Worm (Caenorhabditis elegans) whole organism, L4 larva: ENCODE data around the gene clec-79.

Experiments used
- T20F7.1 ChIP-seq: fragments of 200-800 bp; sonication (Bioruptor generic); optimal IDR thresholded peaks from 2 replicates; lab custom pipeline; 2018; ENCODE audit warnings: mild to moderate bottlenecking, missing genetic modification characterization, missing compliant biosample characterization
- ZK337.2 ChIP-seq: fragments of 200-800 bp; sonication (Bioruptor generic); IDR thresholded peaks from 2 replicates; pipeline ENCODE4 v1.3.6; 2022; ENCODE audit warnings: missing genetic modification reagents, missing genetic modification characterization, missing compliant biosample characterization
- nhr-10 ChIP-seq: fragments of 150-350 bp; optimal IDR thresholded peaks from 2 replicates; lab custom pipeline; 2014; ENCODE audit warnings: missing biosample characterization, missing genetic modification characterization
- nhr-11 ChIP-seq: fragments of 150-350 bp; optimal IDR thresholded peaks from 2 replicates; lab custom pipeline; 2014; ENCODE audit warnings: missing biosample characterization, missing genetic modification characterization
- nhr-111 ChIP-seq: fragments of 200-800 bp; sonication (Bioruptor generic); optimal IDR thresholded peaks from 2 replicates; lab custom pipeline; 2018; ENCODE audit warnings: mild to moderate bottlenecking, missing genetic modification characterization, missing compliant biosample characterization
- nhr-25 ChIP-seq: sonication (generic microtip); optimal IDR thresholded peaks from 2 replicates; lab custom pipeline; 2017; ENCODE audit warnings: missing genetic modification characterization, mild to moderate bottlenecking, missing compliant biosample characterization, antibody characterized with exemption, moderate library complexity, borderline replicate concordance; ENCODE audit not compliant: insufficient read depth
- nhr-76 ChIP-seq: fragments of 150-350 bp; optimal IDR thresholded peaks from 2 replicates; lab custom pipeline; 2014; ENCODE audit warnings: missing biosample characterization, missing genetic modification characterization
- pha-4 ChIP-seq, 2 experiments: fragments of 150-350 bp in 1 of 2; fragments of 200-800 bp in 1 of 2; sonication (Bioruptor generic) in 1 of 2; IDR thresholded peaks in 1 of 2; optimal IDR thresholded peaks in 1 of 2; 2 replicates each; pipeline versions ENCODE4 v1.3.6 to Lab custom; 2014 to 2022; ENCODE audit warnings: missing genetic modification characterization in 2 of 2, missing genetic modification reagents in 2 of 2, missing biosample characterization in 1 of 2, missing compliant biosample characterization in 1 of 2
- saeg-2 ChIP-seq: fragments of 200-800 bp; sonication (Bioruptor generic); IDR thresholded peaks from 2 replicates; pipeline ENCODE4 v1.3.6; 2022; ENCODE audit warnings: missing genetic modification reagents, missing genetic modification characterization, missing compliant biosample characterization
- snpc-4 ChIP-seq: fragments of 150-350 bp; optimal IDR thresholded peaks from 2 replicates; lab custom pipeline; 2014; ENCODE audit warnings: missing biosample characterization, missing genetic modification characterization
- tra-1 ChIP-seq: fragments of 200-800 bp; sonication (Bioruptor generic); IDR thresholded peaks from 2 replicates; pipeline ENCODE4 v1.3.6; 2022; ENCODE audit warnings: missing genetic modification reagents, missing genetic modification characterization, missing compliant biosample characterization

DNA sequence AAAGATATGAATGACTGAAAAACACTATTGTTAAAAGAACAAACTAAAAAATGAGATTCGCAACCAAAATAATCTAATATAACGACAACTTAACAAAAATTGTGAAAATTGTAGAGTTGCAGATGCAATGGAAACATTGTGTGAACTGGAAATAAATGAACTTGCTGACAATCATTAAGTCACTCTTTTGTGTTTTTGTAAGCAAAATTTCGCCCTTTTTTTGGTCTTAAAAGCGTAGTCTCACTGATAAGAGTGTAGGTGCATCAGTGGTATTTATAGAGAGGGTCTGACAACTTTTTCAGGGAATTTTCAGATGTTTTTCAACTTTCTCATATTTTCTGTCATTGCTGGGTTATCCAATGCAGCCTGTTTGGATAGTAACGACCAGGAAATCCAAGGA is 47.0 kb upstream of the clec-79 start, which contains the start of gene clec-68:
- TF ChIP-seq saeg-2 (GFP tag; lab: Robert Waterston, UW) (no peak), pha-4 (GFP tag; IDR thresholded peaks at IDR 0.05; lab: Robert Waterston, UW) (no peak), pha-4 (tag; optimal IDR thresholded peaks at IDR 0.05; lab: Kevin White, UChicago) (no peak), nhr-111 (GFP tag; lab: Kevin White, UChicago) (no peak), nhr-10 (tag; lab: Kevin White, UChicago) (no peak), nhr-25 (tag; lab: Kevin White, UChicago) (no peak), T20F7.1 (GFP tag; lab: Kevin White, UChicago) (no peak), ZK337.2 (GFP tag; lab: Robert Waterston, UW) (no peak), nhr-11 (tag; lab: Kevin White, UChicago) (no peak), tra-1 (GFP tag; lab: Robert Waterston, UW) (no peak), snpc-4 (tag; lab: Kevin White, UChicago) (no peak), nhr-76 (tag; lab: Kevin White, UChicago) (no peak)
